Worm (Caenorhabditis elegans) whole organism, L3 larva: Measurements from ENCODE around the gene F58E6.13.
A peak's percentile ranks its signal among the peaks of the same experiment; 100 is the strongest.

ENCODE experiments used
- R02D3.7 ChIP-seq: fragments of 150-350 bp; optimal IDR thresholded peaks from 2 replicates; lab custom pipeline; 2014; ENCODE audit warnings: missing biosample characterization, missing genetic modification characterization
- ZK546.5 ChIP-seq: sonication (generic microtip); optimal IDR thresholded peaks from 2 replicates; lab custom pipeline; 2017; ENCODE audit warnings: missing biosample characterization, missing genetic modification characterization
- aly-2 ChIP-seq: fragments of 150-350 bp; optimal IDR thresholded peaks from 2 replicates; lab custom pipeline; 2014; ENCODE audit warnings: missing biosample characterization, missing genetic modification characterization
- ama-1 ChIP-seq: fragments of 150-350 bp; optimal IDR thresholded peaks from 2 replicates; lab custom pipeline; 2018
- ceh-16 ChIP-seq: sonication (generic microtip); optimal IDR thresholded peaks from 2 replicates; lab custom pipeline; 2017; ENCODE audit warnings: missing biosample characterization, missing genetic modification characterization
- ceh-28 ChIP-seq: fragments of 150-350 bp; optimal IDR thresholded peaks from 2 replicates; lab custom pipeline; 2014; ENCODE audit warnings: missing biosample characterization, missing genetic modification reagents, missing genetic modification characterization
- ceh-82 ChIP-seq: fragments of 150-350 bp; optimal IDR thresholded peaks from 2 replicates; lab custom pipeline; 2014; ENCODE audit warnings: missing biosample characterization, missing genetic modification characterization
- ceh-9 ChIP-seq: sonication (generic microtip); optimal IDR thresholded peaks from 2 replicates; lab custom pipeline; 2018; ENCODE audit warnings: missing biosample characterization, missing genetic modification characterization
- daf-12 ChIP-seq: fragments of 150-350 bp; optimal IDR thresholded peaks from 2 replicates; lab custom pipeline; 2014; ENCODE audit warnings: missing biosample characterization, missing genetic modification reagents, missing genetic modification characterization
- egl-5 ChIP-seq: fragments of 150-350 bp; optimal IDR thresholded peaks from 2 replicates; lab custom pipeline; 2017; ENCODE audit warnings: missing biosample characterization, missing genetic modification reagents, missing genetic modification characterization, inconsistent platforms
- elt-2 ChIP-seq: sonication (generic microtip); optimal IDR thresholded peaks from 2 replicates; lab custom pipeline; 2016; ENCODE audit warnings: missing genetic modification reagents, mild to moderate bottlenecking, missing genetic modification characterization, missing compliant biosample characterization
- elt-3 ChIP-seq, 3 experiments: fragments of 150-350 bp in 1 of 3; sonication (generic microtip) in 2 of 3; optimal IDR thresholded peaks; 2 replicates in 2 of 3; 4 replicates in 1 of 3; lab custom pipeline; 2014 to 2017; ENCODE audit warnings: missing biosample characterization in 3 of 3, missing genetic modification characterization in 3 of 3
- lin-15B ChIP-seq: fragments of 150-350 bp; optimal IDR thresholded peaks from 2 replicates; lab custom pipeline; 2014; ENCODE audit warnings: missing biosample characterization, missing genetic modification characterization
- lin-39 ChIP-seq: fragments of 150-350 bp; optimal IDR thresholded peaks from 2 replicates; lab custom pipeline; 2018; ENCODE audit warnings: missing biosample characterization, missing genetic modification reagents, missing genetic modification characterization
- lsy-12 ChIP-seq: sonication (generic microtip); optimal IDR thresholded peaks from 2 replicates; lab custom pipeline; 2016; ENCODE audit warnings: mild to moderate bottlenecking, missing genetic modification characterization, missing compliant biosample characterization
- mdl-1 ChIP-seq: fragments of 150-350 bp; optimal IDR thresholded peaks from 2 replicates; lab custom pipeline; 2014; ENCODE audit warnings: missing biosample characterization, missing genetic modification characterization
- mml-1 ChIP-seq: fragments of 150-350 bp; sonication (generic microtip); optimal IDR thresholded peaks from 3 replicates; lab custom pipeline; 2014; ENCODE audit warnings: missing biosample characterization, missing genetic modification characterization
- nfya-1 ChIP-seq: sonication (generic microtip); optimal IDR thresholded peaks from 2 replicates; lab custom pipeline; 2017; ENCODE audit warnings: missing genetic modification characterization, mild to moderate bottlenecking, missing compliant biosample characterization, antibody characterized with exemption, moderate library complexity; ENCODE audit not compliant: insufficient read depth
- nhr-11 ChIP-seq: fragments of 150-350 bp; optimal IDR thresholded peaks from 2 replicates; lab custom pipeline; 2014; ENCODE audit warnings: missing biosample characterization, missing genetic modification characterization
- nhr-23 ChIP-seq: fragments of 150-350 bp; optimal IDR thresholded peaks from 2 replicates; lab custom pipeline; 2014; ENCODE audit warnings: missing biosample characterization, missing genetic modification reagents, missing genetic modification characterization
- nhr-237 ChIP-seq: fragments of 150-350 bp; optimal IDR thresholded peaks from 2 replicates; lab custom pipeline; 2014; ENCODE audit warnings: missing biosample characterization, missing genetic modification characterization
- nhr-28 ChIP-seq: fragments of 150-350 bp; optimal IDR thresholded peaks from 2 replicates; lab custom pipeline; 2014; ENCODE audit warnings: missing biosample characterization, missing genetic modification characterization
- nhr-43 ChIP-seq: sonication (generic microtip); optimal IDR thresholded peaks from 2 replicates; lab custom pipeline; 2016; ENCODE audit warnings: mild to moderate bottlenecking, missing genetic modification characterization, missing compliant biosample characterization; ENCODE audit not compliant: poor library complexity, severe bottlenecking
- nhr-67 ChIP-seq: fragments of 150-350 bp; optimal IDR thresholded peaks from 2 replicates; lab custom pipeline; 2014; ENCODE audit warnings: missing biosample characterization, missing genetic modification characterization
- nhr-76 ChIP-seq: fragments of 150-350 bp; sonication (generic microtip); optimal IDR thresholded peaks from 5 replicates; lab custom pipeline; 2014; ENCODE audit warnings: missing biosample characterization, missing genetic modification characterization
- nhr-77 ChIP-seq: fragments of 150-350 bp; optimal IDR thresholded peaks from 2 replicates; lab custom pipeline; 2014; ENCODE audit warnings: missing biosample characterization, missing genetic modification characterization
- pha-4 ChIP-seq: fragments of 150-350 bp; optimal IDR thresholded peaks from 2 replicates; lab custom pipeline; 2014; ENCODE audit warnings: missing biosample characterization, missing genetic modification reagents, missing genetic modification characterization
- pqm-1 ChIP-seq: fragments of 150-350 bp; optimal IDR thresholded peaks from 2 replicates; lab custom pipeline; 2017; ENCODE audit warnings: missing biosample characterization, missing genetic modification characterization, inconsistent platforms
- skn-1 ChIP-seq: fragments of 150-350 bp; optimal IDR thresholded peaks from 2 replicates; lab custom pipeline; 2014; ENCODE audit warnings: missing biosample characterization, missing genetic modification characterization
- snpc-4 ChIP-seq: fragments of 150-350 bp; optimal IDR thresholded peaks from 2 replicates; lab custom pipeline; 2014; ENCODE audit warnings: missing biosample characterization, missing genetic modification characterization
- tbx-2 ChIP-seq: sonication (generic microtip); optimal IDR thresholded peaks from 2 replicates; lab custom pipeline; 2016; ENCODE audit warnings: mild to moderate bottlenecking, missing genetic modification characterization, missing compliant biosample characterization
- unc-39 ChIP-seq: sonication (generic microtip); optimal IDR thresholded peaks from 4 replicates; lab custom pipeline; 2017; ENCODE audit warnings: missing biosample characterization, missing genetic modification characterization
- unc-62 ChIP-seq: fragments of 150-350 bp; sonication (generic microtip); optimal IDR thresholded peaks from 4 replicates; lab custom pipeline; 2014; ENCODE audit warnings: missing biosample characterization, missing genetic modification reagents, missing genetic modification characterization
- zag-1 ChIP-seq: fragments of 150-350 bp; optimal IDR thresholded peaks from 2 replicates; lab custom pipeline; 2014; ENCODE audit warnings: missing biosample characterization, missing genetic modification characterization
- ztf-11 ChIP-seq: fragments of 150-350 bp; optimal IDR thresholded peaks from 2 replicates; lab custom pipeline; 2014; ENCODE audit warnings: missing biosample characterization, missing genetic modification characterization
- ztf-4 ChIP-seq: fragments of 150-350 bp; optimal IDR thresholded peaks from 2 replicates; lab custom pipeline; 2014; ENCODE audit warnings: missing biosample characterization, missing genetic modification characterization

The F58E6.13 gene

DNA sequence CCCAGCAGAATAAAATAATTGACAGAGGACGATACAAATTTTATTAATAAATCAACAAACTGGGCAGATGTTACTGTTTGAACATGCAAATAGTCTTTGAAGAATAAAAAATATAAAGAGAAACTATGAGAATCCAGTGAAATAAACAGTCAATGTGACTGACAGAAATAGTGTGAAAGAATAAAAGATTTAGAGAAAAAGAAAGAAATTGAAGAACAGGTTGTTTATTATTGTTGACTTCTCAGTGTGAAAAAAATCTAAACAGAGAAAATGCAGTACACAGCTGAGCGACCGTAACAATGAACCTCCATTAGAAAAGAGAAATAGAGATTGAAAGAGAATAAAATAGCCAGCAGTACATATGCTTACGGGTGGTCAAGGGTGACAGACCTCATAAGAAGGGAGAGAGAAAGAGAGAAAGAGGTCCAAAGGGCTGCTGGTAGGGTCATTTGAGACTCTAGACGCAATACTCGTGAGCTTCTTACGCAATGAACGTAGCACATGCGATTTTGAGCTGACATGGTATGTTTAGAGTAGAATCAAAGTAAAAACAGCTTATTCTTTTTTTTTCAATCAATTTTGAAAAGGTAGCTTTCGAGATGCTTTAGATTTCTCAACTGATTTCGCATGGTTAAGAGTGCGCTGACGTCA, 20.9 kb upstream of the F58E6.13 start, which contains the start of gene slcr-46.3:
Gene slcr-46.3 (minus strand): TSS at position 86 of the 651 bp plus-strand sequence.
- TF ChIP-seq aly-2 = no peak
- no peak for TF ChIP-seq nhr-11 (tag; lab: Kevin White, UChicago)
- TF ChIP-seq pha-4 (tag; lab: Kevin White, UChicago) = peak; percentile 89
- TF ChIP-seq ceh-16 (tag; lab: Kevin White, UChicago) = no peak

DNA sequence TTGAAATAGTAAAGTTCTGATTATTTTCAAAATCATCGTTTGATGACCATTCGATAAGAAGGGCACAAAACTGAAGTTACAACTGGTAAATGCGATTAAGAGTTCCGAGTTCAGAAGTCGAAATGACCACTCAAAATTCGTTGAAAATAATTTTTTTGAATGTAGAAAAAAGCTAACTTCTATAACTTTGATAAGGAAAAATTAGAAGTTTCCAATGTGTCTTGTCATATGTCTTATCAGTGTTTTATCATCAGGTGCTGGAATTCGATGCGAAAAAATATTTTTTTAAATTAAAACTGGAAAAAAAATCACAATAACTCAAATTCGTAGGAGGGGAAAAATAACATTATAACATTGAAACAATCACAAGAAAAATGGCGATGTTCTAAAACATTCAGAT, 19.3 kb upstream of the F58E6.13 start:
- TF ChIP-seq lsy-12 (tag; lab: Kevin White, UChicago) (no peak), egl-5 (tag; lab: Kevin White, UChicago) (no peak), nhr-77 (no peak), ama-1 (no peak), unc-62 (GFP tag; lab: Kevin White, UChicago) (no peak), mml-1 (tag; lab: Kevin White, UChicago) (no peak), aly-2 (no peak), pha-4 (tag; lab: Kevin White, UChicago) (peak; percentile 20), ceh-28 (tag; lab: Kevin White, UChicago) (no peak), zag-1 (tag; lab: Kevin White, UChicago) (no peak), nhr-23 (tag; lab: Kevin White, UChicago) (no peak), tbx-2 (tag; lab: Kevin White, UChicago) (no peak), ceh-82 (tag; lab: Kevin White, UChicago) (no peak), ztf-4 (tag; lab: Kevin White, UChicago) (no peak), ceh-16 (tag; lab: Kevin White, UChicago) (no peak), skn-1 (no peak), nhr-76 (tag; lab: Kevin White, UChicago) (no peak), elt-2 (tag; lab: Kevin White, UChicago) (peak; percentile 66), R02D3.7 (tag; lab: Kevin White, UChicago) (no peak), elt-3 (tag; optimal IDR thresholded peaks at IDR 0.05; lab: Kevin White, UChicago) (no peak), nhr-237 (tag; lab: Kevin White, UChicago) (no peak), pqm-1 (tag; lab: Kevin White, UChicago) (peak; percentile 7), nhr-11 (tag; lab: Kevin White, UChicago) (no peak)

DNA sequence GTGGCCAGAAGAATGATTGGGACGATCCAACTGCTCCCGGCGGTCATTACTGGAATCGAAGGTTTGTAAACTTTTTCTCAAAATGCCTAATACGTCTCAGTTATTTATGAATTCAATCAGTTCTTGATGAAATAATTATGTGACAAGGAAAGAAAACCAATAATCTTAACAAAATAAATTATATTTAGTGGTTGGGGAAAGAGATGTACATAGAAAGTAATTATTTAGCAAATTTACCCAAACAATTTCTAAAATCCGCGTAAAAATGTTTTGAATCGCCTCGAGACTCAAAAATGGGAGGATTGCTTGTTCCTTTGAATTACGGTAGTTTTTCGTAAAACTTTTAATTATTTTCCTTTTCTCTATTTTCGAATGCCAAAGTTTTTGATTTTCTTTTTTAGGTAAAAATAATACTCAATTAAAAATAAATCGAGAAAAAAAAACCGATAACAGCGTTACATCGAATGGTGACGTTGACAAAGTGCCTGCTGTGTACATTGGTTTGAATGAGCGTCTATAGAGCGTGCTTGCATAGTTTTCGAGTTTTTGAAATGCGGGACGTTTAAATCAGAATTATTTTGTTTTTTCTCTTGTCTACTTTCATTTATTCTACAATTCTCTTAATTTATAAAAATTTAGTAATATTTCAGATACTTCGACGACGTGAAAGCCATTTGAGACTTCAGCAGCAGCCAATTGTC, 15.4 kb upstream of the F58E6.13 start, which contains the start of the genes aagr-3 and drap-1:
Gene aagr-3 (minus strand): TSS at position 51 of the 701 bp plus-strand sequence.
Gene drap-1 (plus strand): TSS at position 645 of the 701 bp plus-strand sequence.
- TF ChIP-seq lin-15B (peak; percentile 71), pha-4 (tag; lab: Kevin White, UChicago) (peak; percentile 96), mml-1 (tag; lab: Kevin White, UChicago) (no peak), skn-1 (peak; percentile 61), ama-1 (peak; percentile 14), nfya-1 (tag; lab: Kevin White, UChicago) (peak; percentile 88), nhr-77 (no peak), pqm-1 (tag; lab: Kevin White, UChicago) (peak; percentile 63), egl-5 (tag; lab: Kevin White, UChicago) (peak; percentile 67), nhr-28 (tag; lab: Kevin White, UChicago) (no peak), elt-2 (tag; lab: Kevin White, UChicago) (peak; percentile 68), mdl-1 (tag; lab: Kevin White, UChicago) (no peak), nhr-23 (tag; lab: Kevin White, UChicago) (peak; percentile 55), snpc-4 (tag; lab: Kevin White, UChicago) (peak; percentile 44), tbx-2 (tag; lab: Kevin White, UChicago) (no peak), lin-39 (tag; lab: Kevin White, UChicago) (peak; percentile 81)

DNA sequence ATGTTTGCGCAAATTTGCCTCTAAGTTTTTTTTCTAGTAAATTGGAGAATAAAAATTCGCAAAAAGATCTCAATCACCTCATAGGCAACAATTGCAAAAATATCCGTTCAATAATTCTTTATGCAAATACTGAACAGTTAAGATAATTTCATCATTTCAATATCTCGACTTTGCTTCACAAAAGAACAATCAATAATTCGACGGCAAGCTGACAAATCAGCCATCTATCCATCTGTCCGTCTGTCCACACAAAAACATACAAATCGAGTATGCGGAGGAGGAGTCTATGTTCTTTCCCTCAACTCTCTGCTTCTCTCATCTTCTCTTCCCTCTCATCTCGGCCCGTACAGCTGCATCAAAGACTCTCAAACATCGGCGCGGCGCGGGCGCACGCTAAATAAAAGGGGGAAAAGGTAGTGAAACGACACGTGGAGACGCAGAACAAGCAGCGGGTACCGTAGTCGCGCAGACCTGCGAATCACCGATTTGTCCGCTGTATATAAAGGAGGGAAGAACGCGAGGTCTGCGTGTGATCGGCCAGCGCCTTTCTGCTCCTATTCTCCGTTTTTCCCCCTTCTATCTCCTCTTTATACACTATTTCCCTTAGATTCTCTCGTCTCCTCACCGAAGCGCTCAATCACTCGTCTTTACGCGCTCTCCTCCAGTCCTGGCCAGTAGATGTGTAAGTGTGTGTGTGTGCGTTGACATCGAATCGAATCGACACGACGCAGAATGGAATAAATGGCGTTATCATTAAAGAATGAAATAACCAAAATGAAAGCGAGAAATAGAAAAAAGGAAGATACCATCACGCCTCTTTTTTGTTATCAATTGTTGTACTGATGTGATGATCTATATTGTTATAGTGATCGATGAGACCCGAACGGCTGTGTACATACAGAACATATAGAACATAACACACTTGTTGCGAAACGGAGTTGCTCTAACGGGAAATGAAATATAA, 14.0 kb upstream of the F58E6.13 start:
- peak; percentile 90 for TF ChIP-seq pqm-1 (tag; lab: Kevin White, UChicago)
- TF ChIP-seq ZK546.5 (tag; lab: Kevin White, UChicago) = peak; percentile 70
- TF ChIP-seq unc-62 (GFP tag; lab: Kevin White, UChicago) = peak; percentile 93
- TF ChIP-seq pha-4 (tag; lab: Kevin White, UChicago) = peak; percentile 82
- TF ChIP-seq zag-1 (tag; lab: Kevin White, UChicago) = peak; percentile 58
- TF ChIP-seq ama-1 = peak; percentile 99
- peak; percentile 63 for TF ChIP-seq unc-39 (tag; lab: Kevin White, UChicago)
- TF ChIP-seq nhr-28 (tag; lab: Kevin White, UChicago) = no peak
- TF ChIP-seq tbx-2 (tag; lab: Kevin White, UChicago) = peak; percentile 67
- TF ChIP-seq lsy-12 (tag; lab: Kevin White, UChicago) = peak; percentile 92
- TF ChIP-seq elt-3 (tag; optimal IDR thresholded peaks at IDR 0.05; lab: Kevin White, UChicago) = peak in 2 of 3 experiments; percentile 14 to 21
- no peak for TF ChIP-seq ceh-9 (tag; lab: Kevin White, UChicago)
- TF ChIP-seq lin-39 (tag; lab: Kevin White, UChicago) = peak; percentile 99
- TF ChIP-seq egl-5 (tag; lab: Kevin White, UChicago) = peak; percentile 90
- peak; percentile 74 for TF ChIP-seq ceh-28 (tag; lab: Kevin White, UChicago)
- peak; percentile 73 for TF ChIP-seq nhr-43 (tag; lab: Kevin White, UChicago)
- peak; percentile 95 for TF ChIP-seq mdl-1 (tag; lab: Kevin White, UChicago)
- no peak for TF ChIP-seq daf-12 (tag; lab: Kevin White, UChicago)
- TF ChIP-seq nhr-67 (tag; lab: Kevin White, UChicago) = no peak
- peak; percentile 97 for TF ChIP-seq elt-2 (tag; lab: Kevin White, UChicago)
- no peak for TF ChIP-seq ztf-11 (tag; lab: Kevin White, UChicago)
- peak; percentile 89 for TF ChIP-seq nhr-11 (tag; lab: Kevin White, UChicago)
- peak; percentile 91 for TF ChIP-seq lin-15B
- TF ChIP-seq snpc-4 (tag; lab: Kevin White, UChicago) = peak; percentile 69
- no peak for TF ChIP-seq aly-2
